Fruit fly (Drosophila melanogaster): Measurements from ENCODE around the gene CG15891.

dm6 chrX:6264456-6264855 lies 30.7 kb downstream of the CG15891 start:
- TF ChIP-seq pan (optimal IDR thresholded peaks at IDR 0.05) (no peak), Dll (optimal IDR thresholded peaks at IDR 0.05) (no peak), psq (optimal IDR thresholded peaks at IDR 0.05) (no peak), usp (GFP tag; optimal IDR thresholded peaks at IDR 0.05) (no peak)
